Worm (Caenorhabditis elegans) whole organism, L2 larva: ENCODE results near the gene nhr-212.
A peak's percentile ranks its signal among the peaks of the same experiment; 100 is the strongest.

Experiments
- C34F6.9 ChIP-seq: fragments of 150-350 bp; optimal IDR thresholded peaks from 2 replicates; lab custom pipeline; 2014; ENCODE audit warnings: missing biosample characterization, missing genetic modification characterization
- blmp-1 ChIP-seq: sonication (generic microtip); optimal IDR thresholded peaks from 2 replicates; lab custom pipeline; 2017; ENCODE audit warnings: missing genetic modification characterization, mild to moderate bottlenecking, missing compliant biosample characterization, antibody characterized with exemption, moderate library complexity; ENCODE audit not compliant: insufficient read depth
- egl-27 ChIP-seq: sonication (generic microtip); optimal IDR thresholded peaks from 3 replicates; lab custom pipeline; 2017; ENCODE audit warnings: missing biosample characterization, missing genetic modification reagents, missing genetic modification characterization
- lin-39 ChIP-seq: fragments of 150-350 bp; optimal IDR thresholded peaks from 2 replicates; lab custom pipeline; 2014; ENCODE audit warnings: missing biosample characterization, missing genetic modification reagents, missing genetic modification characterization
- mbf-1 ChIP-seq: sonication (generic microtip); optimal IDR thresholded peaks from 2 replicates; lab custom pipeline; 2017; ENCODE audit warnings: missing biosample characterization, missing genetic modification characterization
- nhr-10 ChIP-seq: sonication (generic microtip); optimal IDR thresholded peaks from 2 replicates; lab custom pipeline; 2017; ENCODE audit warnings: missing biosample characterization, missing genetic modification characterization
- nhr-11 ChIP-seq: fragments of 150-350 bp; optimal IDR thresholded peaks from 2 replicates; lab custom pipeline; 2014; ENCODE audit warnings: missing biosample characterization, missing genetic modification characterization
- nhr-237 ChIP-seq: fragments of 150-350 bp; optimal IDR thresholded peaks from 2 replicates; lab custom pipeline; 2014; ENCODE audit warnings: missing biosample characterization, missing genetic modification characterization
- skn-1 ChIP-seq: sonication (generic microtip); optimal IDR thresholded peaks from 2 replicates; lab custom pipeline; 2017; ENCODE audit warnings: missing biosample characterization, missing genetic modification characterization
- snpc-4 ChIP-seq: fragments of 150-350 bp; optimal IDR thresholded peaks from 2 replicates; lab custom pipeline; 2014; ENCODE audit warnings: missing biosample characterization, missing genetic modification characterization
- ztf-11 ChIP-seq: sonication (generic microtip); optimal IDR thresholded peaks from 2 replicates; lab custom pipeline; 2017; ENCODE audit warnings: missing biosample characterization, missing genetic modification characterization

ce11 chrV:532046-532445 lies 47.4 kb downstream of the nhr-212 start, which contains the start of gene nhr-58:
- TF ChIP-seq blmp-1 (tag; lab: Kevin White, UChicago), result peak; percentile 64
- TF ChIP-seq ztf-11 (tag; lab: Kevin White, UChicago), result no peak
- no peak for TF ChIP-seq lin-39 (tag; lab: Kevin White, UChicago)
- TF ChIP-seq mbf-1, result no peak
- no peak for TF ChIP-seq nhr-10 (tag; lab: Kevin White, UChicago)
- TF ChIP-seq nhr-237 (tag; lab: Kevin White, UChicago), result no peak
- TF ChIP-seq skn-1, result no peak
- peak; percentile 62 for TF ChIP-seq C34F6.9 (tag; lab: Kevin White, UChicago)
- peak; percentile 17 for TF ChIP-seq snpc-4 (tag; lab: Kevin White, UChicago)
- TF ChIP-seq egl-27 (tag; lab: Kevin White, UChicago), result peak; percentile 83
- no peak for TF ChIP-seq nhr-11 (tag; lab: Kevin White, UChicago)
